Worm (Caenorhabditis elegans): ENCODE results near the gene pms-2.
A peak's percentile ranks its signal among the peaks of the same experiment; 100 is the strongest.

pms-2 gene

DNA sequence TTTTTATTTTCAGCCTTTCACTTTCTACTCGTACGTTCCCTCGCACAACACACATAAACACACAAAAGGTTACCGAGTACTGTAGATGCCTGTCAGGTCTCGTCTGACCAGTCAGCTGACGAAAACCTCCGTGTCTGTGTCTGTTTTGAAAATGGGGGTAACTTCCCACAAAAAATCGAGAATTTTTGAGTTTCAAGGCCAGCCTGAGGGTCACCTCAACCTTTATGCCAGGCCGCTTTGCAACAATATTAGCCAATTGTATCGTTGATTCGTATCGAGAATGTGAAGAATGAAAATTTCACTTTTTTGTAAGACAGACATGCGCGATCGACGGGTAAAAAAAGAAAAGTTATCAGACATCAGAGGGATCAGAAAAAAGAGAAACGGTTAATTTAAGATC lies 39.3 kb downstream of the pms-2 start (continued):
- TF ChIP-seq B0035.1 (tag; optimal IDR thresholded peaks at IDR 0.05) (no peak), lin-40 (tag; optimal IDR thresholded peaks at IDR 0.05) (peak; percentile 56), xnd-1 (tag; optimal IDR thresholded peaks at IDR 0.05) (no peak), attf-6 (GFP tag; IDR thresholded peaks at IDR 0.05) (no peak), T26A5.8 (tag; optimal IDR thresholded peaks at IDR 0.05) (no peak), F10E7.11 (tag; optimal IDR thresholded peaks at IDR 0.05) (no peak), F23B12.7 (tag; optimal IDR thresholded peaks at IDR 0.05; ENCODE audit: insufficient read depth) (no peak), snpc-1.3 (tag; optimal IDR thresholded peaks at IDR 0.05; ENCODE audit: insufficient read depth) (no peak)

DNA sequence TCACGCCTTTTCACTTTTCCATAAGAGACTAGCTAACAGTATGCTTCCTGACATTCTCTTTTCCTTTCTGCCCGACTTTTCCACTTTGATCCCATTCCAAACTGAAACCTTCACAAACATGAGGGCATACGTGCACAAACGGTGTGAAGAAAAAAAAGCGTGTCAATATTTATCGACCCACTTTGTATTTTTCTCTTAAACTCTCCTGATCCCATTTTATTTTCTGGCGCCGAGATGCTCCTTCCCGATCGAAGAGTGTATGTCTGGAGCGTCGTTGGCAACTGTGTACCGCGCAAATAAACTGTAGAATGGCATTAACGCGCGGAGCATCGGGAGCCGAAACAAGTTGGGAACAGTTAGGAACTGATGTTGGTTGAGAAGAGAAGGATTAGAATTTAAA lies 40.9 kb downstream of the pms-2 start:
- TF ChIP-seq fkh-3 (tag; optimal IDR thresholded peaks at IDR 0.05) (no peak), nhr-120 (GFP tag; IDR thresholded peaks at IDR 0.05) (no peak), lin-54 (GFP tag; optimal IDR thresholded peaks at IDR 0.05) (no peak), snpc-3.4 (tag; optimal IDR thresholded peaks at IDR 0.05) (no peak), hlh-26 (GFP tag; conservative IDR thresholded peaks at IDR 0.05) (no peak), F57A8.1 (GFP tag; optimal IDR thresholded peaks at IDR 0.05) (no peak), dpl-1 (GFP tag; optimal IDR thresholded peaks at IDR 0.05) (no peak), F57C9.4 (tag; optimal IDR thresholded peaks at IDR 0.05) (no peak), B0035.1 (tag; optimal IDR thresholded peaks at IDR 0.05) (no peak), dox-1 (GFP tag; IDR thresholded peaks at IDR 0.05) (no peak), akir-1 (GFP tag; optimal IDR thresholded peaks at IDR 0.05) (no peak), tlf-1 (GFP tag; optimal IDR thresholded peaks at IDR 0.05) (no peak), die-1 (tag; optimal IDR thresholded peaks at IDR 0.05) (no peak), xnd-1 (tag; optimal IDR thresholded peaks at IDR 0.05) (no peak), ets-4 (GFP tag; optimal IDR thresholded peaks at IDR 0.05) (no peak), egl-18 (GFP tag; IDR thresholded peaks at IDR 0.05) (no peak), zfh-2 (GFP tag; conservative IDR thresholded peaks at IDR 0.05) (no peak)

DNA sequence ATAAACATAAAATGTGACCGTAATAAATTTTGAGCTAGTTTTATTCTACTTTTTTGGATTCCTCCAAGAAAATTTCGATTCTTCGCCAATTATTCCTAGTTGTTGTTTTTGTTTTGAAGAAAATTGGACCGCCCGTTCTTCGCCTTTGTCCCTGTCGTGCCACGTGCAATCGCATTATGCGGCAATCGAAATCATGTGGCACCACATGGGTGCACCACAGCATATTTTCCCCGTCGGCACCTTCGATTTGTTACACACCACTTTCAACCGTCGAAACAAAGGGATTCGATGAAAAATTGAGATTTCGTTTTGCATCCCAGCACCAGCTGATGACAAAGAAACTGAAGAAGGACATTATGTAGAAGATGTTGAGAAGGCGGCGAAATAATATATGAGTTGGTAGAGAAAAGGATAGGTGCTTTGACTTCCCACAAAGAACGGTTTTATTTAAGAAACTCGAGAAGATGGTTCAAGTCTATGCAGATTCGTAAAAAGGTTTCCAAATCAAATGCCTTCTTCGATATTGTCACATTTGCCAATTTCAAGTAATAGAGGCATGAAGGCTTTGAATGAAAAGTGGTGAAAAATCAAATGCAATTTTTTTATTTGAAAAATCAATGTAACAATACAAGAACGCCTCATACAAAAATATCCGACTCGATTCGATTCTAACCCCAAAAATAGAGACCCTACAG lies 41.6 kb downstream of the pms-2 start:
- TF ChIP-seq gei-17 (GFP tag; optimal IDR thresholded peaks at IDR 0.05): no peak
- TF ChIP-seq ztf-25 (GFP tag; IDR thresholded peaks at IDR 0.05): no peak
- no peak for TF ChIP-seq rec-8 (tag; optimal IDR thresholded peaks at IDR 0.05)
- TF ChIP-seq ama-1 (optimal IDR thresholded peaks at IDR 0.05): no peak
- no peak for TF ChIP-seq ama-1 (GFP tag; optimal IDR thresholded peaks at IDR 0.05)
- TF ChIP-seq madf-3 (GFP tag; IDR thresholded peaks at IDR 0.05): no peak
- TF ChIP-seq lsl-1 (GFP tag; optimal IDR thresholded peaks at IDR 0.05): no peak
- no peak for TF ChIP-seq Y56A3A.18 (GFP tag; IDR thresholded peaks at IDR 0.05)
- no peak for TF ChIP-seq B0019.2 (GFP tag; conservative IDR thresholded peaks at IDR 0.05)
- TF ChIP-seq ztf-22 (GFP tag; optimal IDR thresholded peaks at IDR 0.05): no peak
- no peak for TF ChIP-seq F10E7.11 (tag; optimal IDR thresholded peaks at IDR 0.05)
- no peak for TF ChIP-seq mcd-1 (GFP tag; IDR thresholded peaks at IDR 0.05)

DNA sequence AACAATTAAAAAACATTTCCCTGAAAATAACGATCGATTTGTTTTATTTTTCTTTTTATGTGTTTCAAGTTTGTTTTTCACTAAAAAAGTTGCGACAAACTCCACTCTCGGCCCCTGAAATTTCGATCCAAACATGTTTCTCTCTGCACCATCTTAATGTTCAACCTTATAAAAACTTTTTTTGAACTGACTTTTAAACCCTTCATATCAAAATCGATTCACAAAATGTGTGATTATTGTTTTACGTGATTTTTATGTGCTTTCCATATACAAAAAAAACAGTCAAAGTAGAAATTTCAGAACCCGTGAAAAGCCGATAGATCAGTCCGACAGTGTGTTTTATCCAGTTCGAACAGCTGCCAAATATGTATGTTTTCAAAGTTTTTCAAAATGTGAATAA lies 42.9 kb downstream of the pms-2 start, which contains the start of gene ccch-1:
ccch-1 (plus strand) TSS at position 301 of the 400 bp plus-strand sequence.
- TF ChIP-seq ceh-27 (GFP tag; optimal IDR thresholded peaks at IDR 0.05): no peak
- no peak for TF ChIP-seq tlf-1 (GFP tag; optimal IDR thresholded peaks at IDR 0.05)
- TF ChIP-seq nhr-120 (GFP tag; IDR thresholded peaks at IDR 0.05): no peak
- no peak for TF ChIP-seq K11D2.4 (GFP tag; IDR thresholded peaks at IDR 0.05)
- no peak for TF ChIP-seq lin-26 (GFP tag; IDR thresholded peaks at IDR 0.05)
- no peak for TF ChIP-seq nhr-80 (tag; optimal IDR thresholded peaks at IDR 0.05)
- no peak for TF ChIP-seq dox-1 (GFP tag; IDR thresholded peaks at IDR 0.05)
- TF ChIP-seq pha-4 (tag; optimal IDR thresholded peaks at IDR 0.05): no peak
- no peak for TF ChIP-seq somi-1 (GFP tag; optimal IDR thresholded peaks at IDR 0.05)
- no peak for TF ChIP-seq nhr-90 (tag; optimal IDR thresholded peaks at IDR 0.05)
- TF ChIP-seq akir-1 (GFP tag; optimal IDR thresholded peaks at IDR 0.05): no peak
- TF ChIP-seq nfya-1 (tag; optimal IDR thresholded peaks at IDR 0.05; ENCODE audit: borderline replicate concordance, insufficient read depth): no peak
